Worm (Caenorhabditis elegans): Measurements from ENCODE around the gene efr-3.

- TF ChIP-seq lin-13 (tag; optimal IDR thresholded peaks at IDR 0.05) = no peak
- no peak for TF ChIP-seq snpc-4 (tag; optimal IDR thresholded peaks at IDR 0.05)
- TF ChIP-seq bed-3 (GFP tag; optimal IDR thresholded peaks at IDR 0.05) = no peak
- no peak for TF ChIP-seq drap-1 (GFP tag; optimal IDR thresholded peaks at IDR 0.05)
- TF ChIP-seq lsy-2 (tag; optimal IDR thresholded peaks at IDR 0.05) = no peak
- no peak for TF ChIP-seq unc-62 (GFP tag; optimal IDR thresholded peaks at IDR 0.05)
- no peak for TF ChIP-seq ceh-43 (GFP tag; optimal IDR thresholded peaks at IDR 0.05)
- no peak for TF ChIP-seq nhr-12 (tag; optimal IDR thresholded peaks at IDR 0.05)
These were observed 37.9 kb downstream of the efr-3 start, which contains the start of gene F13H8.1 for ce11 chrII:6283074-6283473.

Measured in whole organism, mixed stage, embryonic.